Fruit fly (Drosophila melanogaster) whole organism, pupa: ENCODE results near the gene DIP-iota.

ENCODE experiments used
- CG13204 ChIP-seq: fragments of 200-800 bp; sonication (Bioruptor generic); optimal IDR thresholded peaks from 2 replicates; lab custom pipeline; 2018; ENCODE audit warnings: missing biosample characterization, mild to moderate bottlenecking, missing genetic modification characterization, moderate library complexity
- CG15710 ChIP-seq: fragments of 200-800 bp; sonication (Bioruptor generic); optimal IDR thresholded peaks from 2 replicates; lab custom pipeline; 2018; ENCODE audit warnings: missing biosample characterization, mild to moderate bottlenecking, missing genetic modification characterization, moderate library complexity
- CG8301 ChIP-seq: fragments of 200-800 bp; sonication (Bioruptor generic); optimal IDR thresholded peaks from 2 replicates; lab custom pipeline; 2018; ENCODE audit warnings: missing biosample characterization, mild to moderate bottlenecking, missing genetic modification characterization
- Ets98B ChIP-seq: fragments of 200-800 bp; sonication (Bioruptor generic); IDR thresholded peaks from 2 replicates; pipeline ENCODE4 v1.3.6; 2022; ENCODE audit warnings: missing biosample characterization, missing genetic modification characterization
- Snoo ChIP-seq: fragments of 200-800 bp; sonication (Bioruptor generic); optimal IDR thresholded peaks from 3 replicates; lab custom pipeline; 2017; ENCODE audit warnings: missing biosample characterization, mild to moderate bottlenecking, missing genetic modification characterization, inconsistent platforms
- fd96Ca ChIP-seq: fragments of 200-800 bp; sonication (Bioruptor generic); IDR thresholded peaks from 3 replicates; pipeline ENCODE4 v1.3.6; 2022; ENCODE audit warnings: missing biosample characterization, missing genetic modification characterization

DNA sequence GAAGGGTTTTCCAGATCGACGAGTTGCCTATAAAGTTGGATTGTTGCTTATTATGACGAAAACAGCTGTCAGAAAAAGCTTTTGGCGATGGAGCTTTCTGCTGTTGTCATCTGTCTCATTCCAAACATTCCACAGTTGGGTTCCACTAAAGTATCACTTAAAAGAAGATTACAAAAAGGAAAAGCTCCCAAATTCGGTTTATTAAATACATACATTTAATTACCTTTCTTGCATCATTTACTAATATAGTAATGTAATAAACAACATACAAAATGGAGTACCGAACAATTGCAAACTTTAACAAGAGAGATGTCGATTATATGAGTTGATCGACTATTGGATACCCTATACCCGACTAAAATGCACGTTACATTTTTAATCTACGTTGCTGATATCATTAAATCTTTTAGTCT lies 34.8 kb upstream of the DIP-iota start, which contains the start of gene CG31633:
- TF ChIP-seq fd96Ca: no peak
- no peak for TF ChIP-seq CG13204 (GFP tag; lab: Kevin White, UChicago)
- TF ChIP-seq CG8301 (tag; lab: Kevin White, UChicago): no peak
- TF ChIP-seq CG15710: no peak
- TF ChIP-seq Ets98B (GFP tag; lab: Robert Waterston, UW): no peak
- TF ChIP-seq Snoo (tag; lab: Kevin White, UChicago): no peak
